Worm (Caenorhabditis elegans) whole organism, midembryonic: ENCODE measurements around the gene srlf-26.

Source experiments
- T22C8.4 ChIP-seq: fragments of 200-800 bp; sonication (Bioruptor generic); IDR thresholded peaks from 2 replicates; pipeline ENCODE4 v1.3.6; 2022; ENCODE audit warnings: missing genetic modification characterization, missing compliant biosample characterization
- cog-1 ChIP-seq: sonication (generic microtip); optimal IDR thresholded peaks from 2 replicates; lab custom pipeline; 2016; ENCODE audit warnings: missing genetic modification characterization, missing compliant biosample characterization
- flt-1 ChIP-seq: fragments of 200-800 bp; sonication (Bioruptor generic); IDR thresholded peaks from 2 replicates; pipeline ENCODE4 v1.3.6; 2022; ENCODE audit warnings: missing genetic modification characterization, missing compliant biosample characterization
- klf-2 ChIP-seq: fragments of 200-800 bp; sonication (Bioruptor generic); conservative IDR thresholded peaks from 2 replicates; pipeline ENCODE4 v1.3.6; 2022; ENCODE audit warnings: missing genetic modification reagents, missing genetic modification characterization, missing compliant biosample characterization
- med-1 ChIP-seq: sonication (generic microtip); optimal IDR thresholded peaks from 2 replicates; lab custom pipeline; 2017; ENCODE audit warnings: missing genetic modification characterization, mild to moderate bottlenecking, missing compliant biosample characterization, antibody characterized with exemption, missing genetic modification reagents; ENCODE audit not compliant: insufficient read depth
- ref-1 ChIP-seq: fragments of 200-800 bp; sonication (Bioruptor generic); conservative IDR thresholded peaks from 2 replicates; pipeline ENCODE4 v1.3.6; 2022; ENCODE audit warnings: missing genetic modification reagents, missing genetic modification characterization, missing compliant biosample characterization
- tab-1 ChIP-seq: fragments of 200-800 bp; sonication (Bioruptor generic); IDR thresholded peaks from 2 replicates; pipeline ENCODE4 v1.3.6; 2022; ENCODE audit warnings: missing genetic modification characterization, missing compliant biosample characterization
- ztf-23 ChIP-seq: fragments of 200-800 bp; sonication (Bioruptor generic); IDR thresholded peaks from 2 replicates; pipeline ENCODE4 v1.3.6; 2022; ENCODE audit warnings: missing genetic modification reagents, missing genetic modification characterization, missing compliant biosample characterization
- ztf-29 ChIP-seq: fragments of 200-800 bp; sonication (Bioruptor generic); IDR thresholded peaks from 2 replicates; pipeline ENCODE4 v1.3.6; 2022; ENCODE audit warnings: missing genetic modification reagents, missing genetic modification characterization, missing compliant biosample characterization

The srlf-26 gene

ce11 chrIV:13684827-13685226, 6.1 kb downstream of the srlf-26 start:
- no peak for TF ChIP-seq T22C8.4 (GFP tag; lab: Robert Waterston, UW)
- TF ChIP-seq med-1 (GFP tag; lab: Kevin White, UChicago) = no peak
- TF ChIP-seq ztf-29 = no peak
- TF ChIP-seq flt-1 (GFP tag; lab: Robert Waterston, UW) = no peak
- no peak for TF ChIP-seq ref-1
- TF ChIP-seq ztf-23 (GFP tag; lab: Robert Waterston, UW) = no peak
- TF ChIP-seq klf-2 (GFP tag; lab: Robert Waterston, UW) = no peak
- no peak for TF ChIP-seq cog-1 (tag; lab: Kevin White, UChicago)
- TF ChIP-seq tab-1 (GFP tag; lab: Robert Waterston, UW) = no peak

- no peak for TF ChIP-seq flt-1 (GFP tag; lab: Robert Waterston, UW)
- no peak for TF ChIP-seq ref-1
- TF ChIP-seq T22C8.4 (GFP tag; lab: Robert Waterston, UW) = no peak
- TF ChIP-seq ztf-23 (GFP tag; lab: Robert Waterston, UW) = no peak
- TF ChIP-seq cog-1 (tag; lab: Kevin White, UChicago) = no peak
- TF ChIP-seq med-1 (GFP tag; lab: Kevin White, UChicago) = no peak
- TF ChIP-seq klf-2 (GFP tag; lab: Robert Waterston, UW) = no peak
- TF ChIP-seq ztf-29 = no peak
- TF ChIP-seq tab-1 (GFP tag; lab: Robert Waterston, UW) = no peak
Measured at ce11 chrIV:13686965-13687425, 8.2 kb downstream of the srlf-26 start, which contains the start of gene nyn-1. nyn-1 (minus strand) TSS chrIV:13687015.

- TF ChIP-seq ztf-29 (no peak), med-1 (GFP tag; lab: Kevin White, UChicago) (no peak), flt-1 (GFP tag; lab: Robert Waterston, UW) (no peak), klf-2 (GFP tag; lab: Robert Waterston, UW) (no peak)
Measured at ce11 chrIV:13687631-13688030, 8.9 kb downstream of the srlf-26 start.

ce11 chrIV:13689302-13689880, 10.6 kb downstream of the srlf-26 start, which contains the start of gene T23G4.2:
T23G4.2 (minus strand) TSS chrIV:13689556.
- TF ChIP-seq T22C8.4 (GFP tag; lab: Robert Waterston, UW) (no peak), med-1 (GFP tag; lab: Kevin White, UChicago) (no peak), ztf-23 (GFP tag; lab: Robert Waterston, UW) (no peak), ref-1 (no peak), ztf-29 (no peak), flt-1 (GFP tag; lab: Robert Waterston, UW) (no peak), tab-1 (GFP tag; lab: Robert Waterston, UW) (no peak), cog-1 (tag; lab: Kevin White, UChicago) (no peak), klf-2 (GFP tag; lab: Robert Waterston, UW) (no peak)

- no peak for TF ChIP-seq klf-2 (GFP tag; lab: Robert Waterston, UW)
- TF ChIP-seq ref-1 = no peak
- no peak for TF ChIP-seq T22C8.4 (GFP tag; lab: Robert Waterston, UW)
- no peak for TF ChIP-seq med-1 (GFP tag; lab: Kevin White, UChicago)
- TF ChIP-seq cog-1 (tag; lab: Kevin White, UChicago) = no peak
Measured at ce11 chrIV:13692522-13692921, 13.8 kb downstream of the srlf-26 start.

ce11 chrIV:13693976-13694375, 15.2 kb downstream of the srlf-26 start:
- TF ChIP-seq ztf-29 (no peak), cog-1 (tag; lab: Kevin White, UChicago) (no peak), tab-1 (GFP tag; lab: Robert Waterston, UW) (no peak), T22C8.4 (GFP tag; lab: Robert Waterston, UW) (no peak), klf-2 (GFP tag; lab: Robert Waterston, UW) (no peak), flt-1 (GFP tag; lab: Robert Waterston, UW) (no peak), ref-1 (no peak), ztf-23 (GFP tag; lab: Robert Waterston, UW) (no peak), med-1 (GFP tag; lab: Kevin White, UChicago) (no peak)

ce11 chrIV:13694600-13694999, 15.9 kb downstream of the srlf-26 start:
- TF ChIP-seq tab-1 (GFP tag; lab: Robert Waterston, UW) (no peak), med-1 (GFP tag; lab: Kevin White, UChicago) (no peak), ztf-23 (GFP tag; lab: Robert Waterston, UW) (no peak), klf-2 (GFP tag; lab: Robert Waterston, UW) (no peak), flt-1 (GFP tag; lab: Robert Waterston, UW) (no peak), ref-1 (no peak), ztf-29 (no peak), cog-1 (tag; lab: Kevin White, UChicago) (no peak), T22C8.4 (GFP tag; lab: Robert Waterston, UW) (no peak)

- no peak for TF ChIP-seq flt-1 (GFP tag; lab: Robert Waterston, UW)
- no peak for TF ChIP-seq ztf-29
- TF ChIP-seq med-1 (GFP tag; lab: Kevin White, UChicago) = no peak
- TF ChIP-seq ref-1 = no peak
- TF ChIP-seq klf-2 (GFP tag; lab: Robert Waterston, UW) = no peak
- no peak for TF ChIP-seq cog-1 (tag; lab: Kevin White, UChicago)
- no peak for TF ChIP-seq ztf-23 (GFP tag; lab: Robert Waterston, UW)
Measured at ce11 chrIV:13695302-13695701, 16.6 kb downstream of the srlf-26 start.

ce11 chrIV:13695720-13696364, 17.1 kb downstream of the srlf-26 start:
- TF ChIP-seq tab-1 (GFP tag; lab: Robert Waterston, UW) (no peak), med-1 (GFP tag; lab: Kevin White, UChicago) (no peak), ref-1 (no peak), T22C8.4 (GFP tag; lab: Robert Waterston, UW) (no peak), cog-1 (tag; lab: Kevin White, UChicago) (no peak), flt-1 (GFP tag; lab: Robert Waterston, UW) (no peak), klf-2 (GFP tag; lab: Robert Waterston, UW) (no peak), ztf-29 (no peak), ztf-23 (GFP tag; lab: Robert Waterston, UW) (no peak)
